Fruit fly (Drosophila melanogaster) whole organism, wandering third instar larva: ENCODE measurements around the gene Tep3.
A peak's percentile ranks its signal among the peaks of the same experiment; 100 is the strongest.

Experiments
- Abd-B ChIP-seq: fragments of >200 bp; optimal IDR thresholded peaks from 2 replicates; lab custom pipeline; 2017; ENCODE audit warnings: missing biosample characterization, missing genetic modification characterization
- CrebA ChIP-seq: fragments of 200-800 bp; sonication (Bioruptor generic); optimal IDR thresholded peaks from 2 replicates; lab custom pipeline; 2016; ENCODE audit warnings: missing biosample characterization, mild to moderate bottlenecking, missing genetic modification characterization, borderline replicate concordance
- Dfd ChIP-seq: fragments of >200 bp; optimal IDR thresholded peaks from 2 replicates; lab custom pipeline; 2017; ENCODE audit warnings: missing biosample characterization, missing genetic modification characterization
- Dif ChIP-seq: fragments of 200-275, 200-300 bp; sonication (Bioruptor generic); optimal IDR thresholded peaks from 2 replicates; lab custom pipeline; 2018; ENCODE audit warnings: missing biosample characterization, missing genetic modification characterization; ENCODE audit not compliant: partially characterized antibody
- GATAd ChIP-seq: sonication (Bioruptor generic); optimal IDR thresholded peaks from 2 replicates; lab custom pipeline; 2016; ENCODE audit warnings: missing biosample characterization, missing genetic modification characterization
- HLH106 ChIP-seq: fragments of 200-800 bp; optimal IDR thresholded peaks from 3 replicates; lab custom pipeline; 2019; ENCODE audit warnings: missing biosample characterization, mild to moderate bottlenecking, missing genetic modification characterization, moderate library complexity
- Hnf4 ChIP-seq: fragments of 200-800 bp; sonication (Bioruptor generic); optimal IDR thresholded peaks from 2 replicates; lab custom pipeline; 2016; ENCODE audit warnings: missing biosample characterization, mild to moderate bottlenecking, missing genetic modification characterization
- Hr83 ChIP-seq: fragments of 200-300 bp; sonication (Bioruptor generic); optimal IDR thresholded peaks from 2 replicates; lab custom pipeline; 2016; ENCODE audit warnings: missing biosample characterization, mild to moderate bottlenecking, missing genetic modification characterization, moderate library complexity; ENCODE audit not compliant: poor library complexity, severe bottlenecking
- Jra ChIP-seq: sonication (Bioruptor generic); optimal IDR thresholded peaks from 2 replicates; lab custom pipeline; 2016; ENCODE audit warnings: missing biosample characterization, missing genetic modification characterization
- Myc ChIP-seq: fragments of >200 bp; optimal IDR thresholded peaks from 2 replicates; lab custom pipeline; 2017
- N ChIP-seq: fragments of >200 bp; optimal IDR thresholded peaks from 2 replicates; lab custom pipeline; 2018; ENCODE audit warnings: missing biosample characterization, missing external identifiers, missing genetic modification characterization
- Rel ChIP-seq, 2 experiments: fragments of 200-800 bp; sonication (Bioruptor generic) in 1 of 2; optimal IDR thresholded peaks; 2 replicates in 1 of 2; 3 replicates in 1 of 2; lab custom pipeline; 2016 to 2019; ENCODE audit warnings: mild to moderate bottlenecking in 2 of 2, missing biosample characterization in 2 of 2, missing genetic modification characterization in 2 of 2, moderate library complexity in 1 of 2
- Sp1 ChIP-seq: fragments of 200-800 bp; sonication (Bioruptor generic); optimal IDR thresholded peaks from 3 replicates; lab custom pipeline; 2019; ENCODE audit warnings: missing biosample characterization, mild to moderate bottlenecking, missing genetic modification characterization, moderate library complexity
- Vsx2 ChIP-seq: fragments of 200-300, 225-300 bp; sonication (Bioruptor generic); optimal IDR thresholded peaks from 2 replicates; lab custom pipeline; 2018; ENCODE audit warnings: missing biosample characterization, missing genetic modification characterization; ENCODE audit not compliant: partially characterized antibody
- br ChIP-seq: fragments of 200-800 bp; sonication (Bioruptor generic); optimal IDR thresholded peaks from 2 replicates; lab custom pipeline; 2016; ENCODE audit warnings: missing biosample characterization, missing genetic modification characterization
- brk ChIP-seq: fragments of 200-800 bp; sonication (Bioruptor generic); optimal IDR thresholded peaks from 2 replicates; lab custom pipeline; 2016; ENCODE audit warnings: missing biosample characterization, mild to moderate bottlenecking, missing genetic modification characterization
- dl ChIP-seq, 2 experiments: fragments of 175-275, 200-275 bp in 1 of 2; fragments of 200-275 bp in 1 of 2; sonication (Bioruptor generic); optimal IDR thresholded peaks; lab custom pipeline; 2018; ENCODE audit warnings: mild to moderate bottlenecking in 2 of 2, missing biosample characterization in 2 of 2, missing genetic modification characterization in 2 of 2, moderate library complexity in 2 of 2; ENCODE audit not compliant: partially characterized antibody in 2 of 2, insufficient read depth in 1 of 2
- ey ChIP-seq: fragments of 200-800 bp; sonication (Bioruptor generic); optimal IDR thresholded peaks from 2 replicates; lab custom pipeline; 2016; ENCODE audit warnings: missing biosample characterization, missing genetic modification characterization
- foxo ChIP-seq, 2 experiments: fragments of 200-800 bp; sonication (Bioruptor generic); optimal IDR thresholded peaks; 2 replicates in 1 of 2; 3 replicates in 1 of 2; lab custom pipeline; 2016 to 2017; ENCODE audit warnings: missing biosample characterization in 2 of 2, missing genetic modification characterization in 2 of 2
- fru ChIP-seq: fragments of 200-800 bp; sonication (Bioruptor generic); optimal IDR thresholded peaks from 3 replicates; lab custom pipeline; 2016; ENCODE audit warnings: missing biosample characterization, mild to moderate bottlenecking, missing genetic modification characterization
- h ChIP-seq: fragments of 200-800 bp; sonication (Bioruptor generic); optimal IDR thresholded peaks from 3 replicates; lab custom pipeline; 2016; ENCODE audit warnings: missing biosample characterization, mild to moderate bottlenecking, missing genetic modification characterization
- jim ChIP-seq: fragments of 175-275, 200-325 bp; sonication (Bioruptor generic); optimal IDR thresholded peaks from 2 replicates; lab custom pipeline; 2016; ENCODE audit warnings: missing biosample characterization, mild to moderate bottlenecking, missing genetic modification characterization
- lola ChIP-seq: fragments of >200 bp; optimal IDR thresholded peaks from 2 replicates; lab custom pipeline; 2017; ENCODE audit warnings: missing biosample characterization, missing genetic modification characterization
- pan ChIP-seq: fragments of >200 bp; optimal IDR thresholded peaks from 2 replicates; lab custom pipeline; 2017
- psq ChIP-seq: fragments of 200-800 bp; sonication (Bioruptor generic); optimal IDR thresholded peaks from 3 replicates; lab custom pipeline; 2017; ENCODE audit warnings: missing biosample characterization, mild to moderate bottlenecking, missing genetic modification characterization, moderate library complexity
- rgr ChIP-seq: fragments of 200-800 bp; sonication (Bioruptor generic); optimal IDR thresholded peaks from 3 replicates; lab custom pipeline; 2016; ENCODE audit warnings: missing biosample characterization, mild to moderate bottlenecking, missing genetic modification characterization
- sage ChIP-seq: fragments of 200-800 bp; sonication (Bioruptor generic); optimal IDR thresholded peaks from 2 replicates; lab custom pipeline; 2016; ENCODE audit warnings: missing biosample characterization, mild to moderate bottlenecking, missing genetic modification characterization
- sv ChIP-seq: fragments of 200-800 bp; sonication (Bioruptor generic); optimal IDR thresholded peaks from 3 replicates; lab custom pipeline; 2016; ENCODE audit warnings: missing biosample characterization, missing genetic modification characterization
- tai ChIP-seq: sonication (Bioruptor generic); optimal IDR thresholded peaks from 2 replicates; lab custom pipeline; 2016; ENCODE audit warnings: missing biosample characterization, missing genetic modification characterization
- usp ChIP-seq: fragments of >200 bp; optimal IDR thresholded peaks from 2 replicates; lab custom pipeline; 2017; ENCODE audit warnings: missing biosample characterization, missing genetic modification characterization

Gene Tep3

DNA sequence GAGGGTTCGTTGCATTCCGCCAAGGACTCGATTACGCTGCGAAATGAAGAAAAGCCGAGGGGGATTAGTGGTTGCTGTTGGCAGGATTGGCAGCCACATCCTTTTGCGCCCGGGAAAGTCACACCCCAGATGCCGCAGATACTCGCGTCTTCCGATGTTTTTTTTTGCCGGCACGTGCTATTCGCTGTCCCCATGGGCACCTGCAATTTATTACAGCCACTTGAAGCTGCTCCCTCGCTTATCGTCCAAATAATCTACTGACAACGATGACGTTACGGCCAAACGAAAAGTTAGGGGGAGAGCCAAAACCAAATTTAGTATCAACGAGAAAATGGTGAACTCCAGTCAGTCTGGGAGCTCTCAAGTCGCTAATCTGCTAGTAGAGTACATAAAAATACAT, 25.6 kb upstream of the Tep3 start:
- TF ChIP-seq Abd-B (GFP tag; lab: Kevin White, UChicago) (no peak), sage (GFP tag; lab: Kevin White, UChicago) (no peak), Jra (no peak), ey (no peak), Rel (GFP tag; optimal IDR thresholded peaks at IDR 0.05; lab: Kevin White, UChicago) (no peak), Rel (tag; optimal IDR thresholded peaks at IDR 0.05; lab: Kevin White, UChicago) (peak; percentile 43)

DNA sequence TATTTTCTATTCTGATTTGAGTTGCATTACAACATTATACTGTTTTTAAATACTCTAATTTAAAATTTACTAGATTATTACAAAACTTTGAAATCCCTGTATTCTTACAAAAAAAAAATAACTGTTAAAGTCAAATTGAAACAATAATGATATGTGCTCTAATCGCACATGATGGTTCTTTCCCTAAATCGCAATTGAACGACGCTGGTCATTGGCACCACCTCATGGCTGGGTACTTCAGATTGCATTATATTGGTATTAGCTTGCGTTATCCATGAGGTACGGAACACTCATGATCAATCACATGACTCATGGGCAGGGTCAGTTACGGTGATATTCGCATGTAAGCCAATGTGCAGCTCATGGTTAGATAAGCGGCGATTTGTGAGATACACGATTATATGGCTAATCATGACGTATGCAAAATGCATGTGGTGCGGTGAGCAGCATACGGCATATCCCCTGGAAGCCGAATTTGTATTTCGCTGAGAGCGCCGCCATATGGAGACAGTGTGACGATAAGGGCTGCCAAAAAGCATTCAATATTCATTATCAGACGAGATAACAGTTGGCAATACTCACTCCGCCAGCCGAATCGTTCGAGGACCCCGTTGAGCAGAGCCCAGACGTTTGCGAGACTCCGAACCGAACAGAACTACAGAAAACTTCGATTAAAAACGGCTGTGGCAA, 24.4 kb upstream of the Tep3 start:
- TF ChIP-seq Vsx2 (GFP tag; lab: Kevin White, UChicago) (peak; percentile 87), brk (no peak), Myc (lab: Kevin White, UChicago) (no peak), Hr83 (GFP tag; lab: Kevin White, UChicago) (peak; percentile 19), lola (GFP tag; lab: Kevin White, UChicago) (no peak), Jra (peak; percentile 32), CrebA (no peak), dl (GFP tag; optimal IDR thresholded peaks at IDR 0.05; lab: Kevin White, UChicago; ENCODE audit: insufficient read depth in 1 of 2, partially characterized antibody in 2 of 2) (no peak), foxo (GFP tag; optimal IDR thresholded peaks at IDR 0.05; lab: Kevin White, UChicago) (no peak), fru (GFP tag; lab: Kevin White, UChicago) (no peak), h (GFP tag; lab: Kevin White, UChicago) (peak; percentile 46), Dif (peak; percentile 26), Rel (GFP tag; optimal IDR thresholded peaks at IDR 0.05; lab: Kevin White, UChicago) (no peak), Rel (tag; optimal IDR thresholded peaks at IDR 0.05; lab: Kevin White, UChicago) (peak; percentile 99), br (GFP tag; lab: Kevin White, UChicago) (peak; percentile 15), pan (lab: Kevin White, UChicago) (no peak), rgr (GFP tag; lab: Kevin White, UChicago) (peak; percentile 43)

- no peak for TF ChIP-seq usp (GFP tag; lab: Kevin White, UChicago)
- TF ChIP-seq brk: no peak
- TF ChIP-seq GATAd (GFP tag; lab: Kevin White, UChicago): no peak
- no peak for TF ChIP-seq sage (GFP tag; lab: Kevin White, UChicago)
- TF ChIP-seq dl (GFP tag; optimal IDR thresholded peaks at IDR 0.05; lab: Kevin White, UChicago; ENCODE audit: insufficient read depth in 1 of 2, partially characterized antibody in 2 of 2): no peak
- TF ChIP-seq Dfd (GFP tag; lab: Kevin White, UChicago): no peak
- no peak for TF ChIP-seq psq (GFP tag; lab: Kevin White, UChicago)
- TF ChIP-seq sv (GFP tag; lab: Kevin White, UChicago): no peak
- TF ChIP-seq pan (lab: Kevin White, UChicago): no peak
- no peak for TF ChIP-seq Sp1 (GFP tag; lab: Kevin White, UChicago)
- TF ChIP-seq tai: no peak
- no peak for TF ChIP-seq HLH106 (tag; lab: Kevin White, UChicago)
- no peak for TF ChIP-seq Abd-B (GFP tag; lab: Kevin White, UChicago)
Measured at dm6 chr2L:7680298-7680697, 22.3 kb upstream of the Tep3 start.

DNA sequence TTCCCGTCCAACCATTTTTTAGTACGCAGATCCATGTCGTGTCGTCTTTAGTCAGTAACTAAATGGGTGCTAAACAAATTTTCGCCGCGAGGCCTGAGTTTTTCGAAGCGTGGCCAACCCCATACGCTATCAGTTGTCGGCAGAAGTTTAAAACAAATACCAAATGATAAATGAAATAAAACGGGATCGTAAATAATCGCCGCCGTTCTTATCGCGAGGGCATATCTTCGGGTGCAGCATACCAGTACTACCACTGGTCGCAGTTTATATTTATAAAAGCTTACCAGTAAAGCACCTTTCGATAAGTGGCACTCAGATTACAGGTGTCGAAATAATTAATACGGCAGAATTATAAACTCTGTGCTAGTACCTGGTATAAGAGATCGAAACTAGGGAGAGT, 17.3 kb upstream of the Tep3 start:
- TF ChIP-seq jim (GFP tag; lab: Kevin White, UChicago) (no peak), rgr (GFP tag; lab: Kevin White, UChicago) (no peak), CrebA (peak; percentile 50), pan (lab: Kevin White, UChicago) (no peak), fru (GFP tag; lab: Kevin White, UChicago) (no peak), Rel (GFP tag; optimal IDR thresholded peaks at IDR 0.05; lab: Kevin White, UChicago) (no peak), Rel (tag; optimal IDR thresholded peaks at IDR 0.05; lab: Kevin White, UChicago) (peak; percentile 35), usp (GFP tag; lab: Kevin White, UChicago) (no peak), br (GFP tag; lab: Kevin White, UChicago) (no peak), N (no peak), ey (no peak), brk (no peak), Abd-B (GFP tag; lab: Kevin White, UChicago) (no peak), h (GFP tag; lab: Kevin White, UChicago) (peak; percentile 69)
- TF ChIP-seq, all 38 proteins: peak for 3

DNA sequence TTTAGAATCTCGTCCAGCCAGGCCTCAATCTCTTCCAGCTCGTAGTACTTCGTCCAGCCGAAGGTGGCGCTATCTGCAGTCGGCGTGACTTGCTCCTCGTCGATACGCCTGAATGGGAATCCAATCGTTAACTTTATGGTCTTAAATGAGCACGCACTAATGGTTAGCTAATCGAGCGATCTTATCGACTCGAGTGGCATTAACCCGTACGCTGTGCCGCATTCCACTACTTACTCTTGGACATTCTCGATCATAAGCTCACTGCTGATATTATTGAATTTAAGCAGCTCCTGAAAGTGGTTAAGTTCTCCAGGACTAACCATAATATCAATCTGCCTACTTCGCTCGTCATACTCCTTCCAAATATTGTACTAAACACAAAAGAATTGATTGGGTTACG, 12.2 kb upstream of the Tep3 start:
- no peak for TF ChIP-seq jim (GFP tag; lab: Kevin White, UChicago)
- no peak for TF ChIP-seq Myc (lab: Kevin White, UChicago)
- TF ChIP-seq pan (lab: Kevin White, UChicago): no peak
- TF ChIP-seq Hr83 (GFP tag; lab: Kevin White, UChicago): no peak
- no peak for TF ChIP-seq Hnf4 (GFP tag; lab: Kevin White, UChicago)
- no peak for TF ChIP-seq Rel (GFP tag; optimal IDR thresholded peaks at IDR 0.05; lab: Kevin White, UChicago)
- no peak for TF ChIP-seq Rel (tag; optimal IDR thresholded peaks at IDR 0.05; lab: Kevin White, UChicago)
- no peak for TF ChIP-seq ey
- TF ChIP-seq, all 38 proteins: peak for 0
